Fruit fly (Drosophila melanogaster): ENCODE results near the gene Srp72.

Gene Srp72

DNA sequence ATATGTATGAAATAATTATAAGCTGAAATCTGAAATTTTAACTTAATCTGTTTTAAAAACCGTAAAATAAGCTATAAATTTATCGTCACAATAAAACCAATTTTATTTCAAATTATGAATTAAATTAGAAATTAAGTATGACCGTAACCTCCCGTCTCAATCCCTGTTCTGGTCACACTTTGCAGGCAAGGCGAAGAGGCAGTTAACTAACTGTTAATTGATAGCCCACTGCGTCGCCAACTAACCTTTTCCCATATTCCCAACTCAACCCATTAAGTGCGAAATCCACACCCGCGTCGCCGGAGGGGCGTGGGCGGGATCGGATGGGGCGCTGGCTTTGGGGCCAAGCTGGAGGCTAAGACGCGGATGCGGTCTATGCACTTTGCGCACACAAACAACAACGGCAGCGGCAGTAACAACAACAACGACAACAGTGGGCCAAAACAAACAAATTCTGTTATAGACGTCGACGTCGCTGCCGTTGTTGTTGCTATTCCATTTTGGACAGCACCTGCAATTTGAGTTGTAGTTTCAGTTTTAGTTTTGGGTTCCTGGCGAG is 27.8 kb upstream of the Srp72 start, which contains the start of gene CG5191 (continued):
- TF ChIP-seq lola (GFP tag; optimal IDR thresholded peaks at IDR 0.05), result peak in 1 of 3 experiments; percentile 23
- TF ChIP-seq gcm2 (GFP tag; optimal IDR thresholded peaks at IDR 0.05), result no peak
- TF ChIP-seq Bgb (GFP tag; IDR thresholded peaks at IDR 0.05; ENCODE audit: partially characterized antibody), result peak; percentile 54
- peak; percentile 21 for TF ChIP-seq pzg (GFP tag; optimal IDR thresholded peaks at IDR 0.05)
- TF ChIP-seq phol (tag; optimal IDR thresholded peaks at IDR 0.05), result peak; percentile 30
- peak; percentile 81 for TF ChIP-seq CG4360 (GFP tag; IDR thresholded peaks at IDR 0.05)
- TF ChIP-seq sqz (GFP tag; optimal IDR thresholded peaks at IDR 0.05), result no peak
- peak; percentile 97 for TF ChIP-seq CG4707 (GFP tag; optimal IDR thresholded peaks at IDR 0.05)
- no peak for TF ChIP-seq so (GFP tag; IDR thresholded peaks at IDR 0.05)
- no peak for TF ChIP-seq Hand (GFP tag; optimal IDR thresholded peaks at IDR 0.05)
- 0 out of 3 replicates have a peak, but pooled peaks have one; percentile 20 for TF ChIP-seq CG34224 (GFP tag; IDR thresholded peaks at IDR 0.05; ENCODE audit: partially characterized antibody)
- no peak for TF ChIP-seq lov (optimal IDR thresholded peaks at IDR 0.05)
- 0 out of 3 replicates have a peak, but pooled peaks have one; percentile 52 for TF ChIP-seq lov (GFP tag; IDR thresholded peaks at IDR 0.05)
- TF ChIP-seq gfzf (GFP tag; optimal IDR thresholded peaks at IDR 0.05), result peak; percentile 19
- TF ChIP-seq Med (GFP tag), result peak; percentile 4
- TF ChIP-seq Adf1 (GFP tag; IDR thresholded peaks at IDR 0.05), result peak; percentile 47
- TF ChIP-seq wor (GFP tag; IDR thresholded peaks at IDR 0.05), result 0 out of 2 replicates have a peak, but pooled peaks have one; percentile 10
- peak; percentile 34 for TF ChIP-seq abd-A (tag; optimal IDR thresholded peaks at IDR 0.05)
- TF ChIP-seq MESR4 (GFP tag; optimal IDR thresholded peaks at IDR 0.05), result peak; percentile 54
- TF ChIP-seq sens (GFP tag), result peak; percentile 41

DNA sequence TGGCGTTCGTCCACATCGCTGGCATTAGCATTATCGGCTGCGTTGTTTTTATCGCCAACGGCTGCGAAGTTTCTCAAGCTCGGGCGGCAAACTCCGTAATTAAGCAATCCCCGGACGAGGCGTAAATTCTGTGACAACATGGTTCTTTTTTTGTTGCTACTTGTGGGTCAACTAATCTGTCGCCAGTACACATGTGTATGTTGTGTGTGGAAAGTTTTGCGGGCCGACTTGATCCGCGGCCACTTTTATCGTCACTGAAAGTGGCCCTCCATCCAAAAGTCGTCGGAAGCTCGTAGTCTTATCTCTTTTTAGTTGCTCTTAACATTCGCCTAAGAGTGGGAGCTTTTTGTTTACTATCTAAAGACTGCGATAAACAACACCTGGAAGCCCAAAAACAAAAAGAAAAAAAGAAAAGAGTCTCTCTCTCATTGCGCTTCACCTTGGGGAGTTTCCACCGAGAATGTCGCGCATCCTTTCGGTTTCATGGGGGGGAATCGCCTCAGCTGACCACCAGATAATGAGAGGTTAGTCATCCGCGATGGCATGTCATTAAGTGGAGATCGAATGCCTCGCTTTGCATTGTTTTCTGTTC is 24.6 kb upstream of the Srp72 start, which contains the start of gene CG10877:
CG10877 (minus strand) TSS at position 238 of the 592 bp plus-strand sequence.
- TF ChIP-seq lab (GFP tag; optimal IDR thresholded peaks at IDR 0.05) (peak; percentile 34), CG10543 (GFP tag; optimal IDR thresholded peaks at IDR 0.05) (peak; percentile 43), nau (GFP tag; optimal IDR thresholded peaks at IDR 0.05) (no peak), CG2202 (tag; optimal IDR thresholded peaks at IDR 0.05) (no peak), CG2712 (tag; optimal IDR thresholded peaks at IDR 0.05) (no peak), exex (tag; optimal IDR thresholded peaks at IDR 0.05) (peak; percentile 58), CG8765 (GFP tag; IDR thresholded peaks at IDR 0.05) (no peak), peb (GFP tag; IDR thresholded peaks at IDR 0.05) (no peak), unc-4 (GFP tag; IDR thresholded peaks at IDR 0.05; ENCODE audit: partially characterized antibody) (no peak), CG13775 (GFP tag; optimal IDR thresholded peaks at IDR 0.05) (no peak), dimm (GFP tag; IDR thresholded peaks at IDR 0.05) (no peak), ci (GFP tag; IDR thresholded peaks at IDR 0.05) (0 out of 3 replicates have a peak, but pooled peaks have one; percentile 7), Sin3A (optimal IDR thresholded peaks at IDR 0.05) (no peak), CG2199 (GFP tag; IDR thresholded peaks at IDR 0.05) (no peak), HLHmδ (GFP tag; optimal IDR thresholded peaks at IDR 0.05) (no peak), btn (GFP tag; optimal IDR thresholded peaks at IDR 0.05) (no peak), cwo (GFP tag; optimal IDR thresholded peaks at IDR 0.05) (no peak), nom (GFP tag; optimal IDR thresholded peaks at IDR 0.05) (peak; percentile 71), fu2 (GFP tag; optimal IDR thresholded peaks at IDR 0.05) (no peak), toy (GFP tag; IDR thresholded peaks at IDR 0.05) (no peak), CG3065 (GFP tag; optimal IDR thresholded peaks at IDR 0.05) (no peak), tin (GFP tag; optimal IDR thresholded peaks at IDR 0.05) (no peak), Deaf1 (tag; optimal IDR thresholded peaks at IDR 0.05) (peak; percentile 36), Med (GFP tag) (peak; percentile 72), CG9437 (GFP tag; optimal IDR thresholded peaks at IDR 0.05) (no peak), CG4282 (GFP tag; optimal IDR thresholded peaks at IDR 0.05) (no peak), NFAT (GFP tag; IDR thresholded peaks at IDR 0.05) (peak; percentile 33; the same call in 1 of the 2 replicates), chinmo (GFP tag; IDR thresholded peaks at IDR 0.05; ENCODE audit: partially characterized antibody) (0 out of 4 replicates have a peak, but pooled peaks have one; percentile 36), danr (GFP tag; IDR thresholded peaks at IDR 0.05) (no peak), Atf3 (GFP tag; optimal IDR thresholded peaks at IDR 0.05) (no peak)
